Worm (Caenorhabditis elegans) whole organism, L1 larva: ENCODE data around the gene Y39B6A.25.

ENCODE experiments used
- C04F5.9 ChIP-seq: sonication (generic microtip); optimal IDR thresholded peaks from 2 replicates; lab custom pipeline; 2016; ENCODE audit warnings: missing genetic modification characterization, missing compliant biosample characterization
- F16B12.6 ChIP-seq: fragments of 150-350 bp; optimal IDR thresholded peaks from 2 replicates; lab custom pipeline; 2014; ENCODE audit warnings: missing biosample characterization, missing genetic modification characterization
- aha-1 ChIP-seq: fragments of 150-350 bp; optimal IDR thresholded peaks from 2 replicates; lab custom pipeline; 2014; ENCODE audit warnings: missing biosample characterization, missing genetic modification characterization
- aly-2 ChIP-seq: fragments of 150-350 bp; optimal IDR thresholded peaks from 2 replicates; lab custom pipeline; 2014; ENCODE audit warnings: missing biosample characterization, missing genetic modification characterization
- ama-1 ChIP-seq: fragments of 150-350 bp; optimal IDR thresholded peaks from 2 replicates; lab custom pipeline; 2014
- ceh-63 ChIP-seq: fragments of 200-800 bp; sonication (Bioruptor generic); optimal IDR thresholded peaks from 2 replicates; lab custom pipeline; 2018; ENCODE audit warnings: mild to moderate bottlenecking, missing genetic modification characterization, missing compliant biosample characterization
- ceh-88 ChIP-seq: fragments of 200-800 bp; sonication (Bioruptor generic); IDR thresholded peaks from 2 replicates; pipeline ENCODE4 v1.3.6; 2022; ENCODE audit warnings: missing genetic modification characterization, missing compliant biosample characterization
- dpl-1 ChIP-seq, 3 experiments: fragments of 150-350 bp in 2 of 3; sonication (generic microtip) in 1 of 3; optimal IDR thresholded peaks; 2 replicates each; lab custom pipeline; 2014 to 2017; ENCODE audit warnings: missing biosample characterization in 3 of 3, missing genetic modification characterization in 3 of 3, missing genetic modification reagents in 3 of 3
- efl-1 ChIP-seq, 4 experiments: fragments of 150-350 bp; optimal IDR thresholded peaks in 3 of 4; peaks in 1 of 4; 1 replicate in 1 of 4; 2 replicates in 3 of 4; lab custom pipeline; 2014; ENCODE audit warnings: missing biosample characterization in 2 of 4, missing genetic modification characterization in 2 of 4, missing genetic modification reagents in 2 of 4
- efl-3 ChIP-seq: fragments of 200-800 bp; sonication (Bioruptor generic); optimal IDR thresholded peaks from 2 replicates; lab custom pipeline; 2018; ENCODE audit warnings: mild to moderate bottlenecking, missing genetic modification characterization, missing compliant biosample characterization
- egl-27 ChIP-seq, 2 experiments: fragments of 150-350 bp in 1 of 2; sonication (generic microtip); optimal IDR thresholded peaks; 3 replicates each; lab custom pipeline; 2017 to 2018; ENCODE audit warnings: missing biosample characterization in 2 of 2, missing genetic modification characterization in 2 of 2, missing genetic modification reagents in 2 of 2
- ets-5 ChIP-seq: fragments of 200-800 bp; sonication (Bioruptor generic); IDR thresholded peaks from 2 replicates; pipeline ENCODE4 v1.3.6; 2022; ENCODE audit warnings: missing genetic modification characterization, missing compliant biosample characterization
- fkh-4 ChIP-seq: sonication (generic microtip); optimal IDR thresholded peaks from 2 replicates; lab custom pipeline; 2016; ENCODE audit warnings: missing compliant biosample characterization, missing genetic modification characterization, borderline replicate concordance
- fos-1 ChIP-seq: fragments of 150-350 bp; optimal IDR thresholded peaks from 2 replicates; lab custom pipeline; 2014; ENCODE audit warnings: missing biosample characterization, missing genetic modification characterization
- hlh-4 ChIP-seq: sonication (generic microtip); optimal IDR thresholded peaks from 2 replicates; lab custom pipeline; 2016; ENCODE audit warnings: mild to moderate bottlenecking, missing genetic modification characterization, missing compliant biosample characterization
- hpl-2 ChIP-seq: fragments of 150-350 bp; optimal IDR thresholded peaks from 2 replicates; lab custom pipeline; 2014; ENCODE audit warnings: missing biosample characterization, missing genetic modification reagents, missing genetic modification characterization
- irx-1 ChIP-seq: sonication (generic microtip); optimal IDR thresholded peaks from 2 replicates; lab custom pipeline; 2016; ENCODE audit warnings: missing genetic modification characterization, missing compliant biosample characterization
- isw-1 ChIP-seq: fragments of 200-800 bp; sonication (Bioruptor generic); IDR thresholded peaks from 2 replicates; pipeline ENCODE4 v1.3.6; 2022; ENCODE audit warnings: missing genetic modification characterization, missing compliant biosample characterization
- jun-1 ChIP-seq: fragments of 150-350 bp; optimal IDR thresholded peaks from 2 replicates; lab custom pipeline; 2014; ENCODE audit warnings: missing biosample characterization, missing genetic modification reagents, missing genetic modification characterization
- lin-13 ChIP-seq: fragments of 150-350 bp; optimal IDR thresholded peaks from 2 replicates; lab custom pipeline; 2014; ENCODE audit warnings: missing biosample characterization, missing genetic modification reagents, missing genetic modification characterization
- lin-35 ChIP-seq, 2 experiments: fragments of 150-350 bp; optimal IDR thresholded peaks; 2 replicates each; lab custom pipeline; 2014; ENCODE audit warnings: missing biosample characterization in 2 of 2, missing genetic modification characterization in 2 of 2, missing genetic modification reagents in 2 of 2
- lin-39 ChIP-seq: fragments of 150-350 bp; optimal IDR thresholded peaks from 2 replicates; lab custom pipeline; 2014; ENCODE audit warnings: missing biosample characterization, missing genetic modification reagents, missing genetic modification characterization
- mep-1 ChIP-seq: fragments of 150-350 bp; optimal IDR thresholded peaks from 2 replicates; lab custom pipeline; 2014; ENCODE audit warnings: missing biosample characterization, missing genetic modification characterization
- nhr-237 ChIP-seq: fragments of 150-350 bp; optimal IDR thresholded peaks from 2 replicates; lab custom pipeline; 2014; ENCODE audit warnings: missing biosample characterization, missing genetic modification characterization
- nhr-47 ChIP-seq: sonication (generic microtip); optimal IDR thresholded peaks from 2 replicates; lab custom pipeline; 2016; ENCODE audit warnings: mild to moderate bottlenecking, missing genetic modification characterization, moderate library complexity, missing compliant biosample characterization
- pag-3 ChIP-seq: sonication (generic microtip); optimal IDR thresholded peaks from 2 replicates; lab custom pipeline; 2017; ENCODE audit warnings: missing genetic modification characterization, mild to moderate bottlenecking, missing compliant biosample characterization, antibody characterized with exemption, borderline replicate concordance; ENCODE audit not compliant: insufficient read depth
- snpc-4 ChIP-seq: fragments of 150-350 bp; optimal IDR thresholded peaks from 2 replicates; lab custom pipeline; 2014; ENCODE audit warnings: missing biosample characterization, missing genetic modification characterization
- snu-23 ChIP-seq: sonication (generic microtip); optimal IDR thresholded peaks from 2 replicates; lab custom pipeline; 2016; ENCODE audit warnings: missing genetic modification characterization, missing compliant biosample characterization
- sox-4 ChIP-seq: sonication (generic microtip); optimal IDR thresholded peaks from 2 replicates; lab custom pipeline; 2016; ENCODE audit warnings: missing genetic modification characterization, missing compliant biosample characterization
- sptf-1 ChIP-seq: fragments of 150-350 bp; optimal IDR thresholded peaks from 2 replicates; lab custom pipeline; 2014; ENCODE audit warnings: missing biosample characterization, missing genetic modification characterization
- sup-37 ChIP-seq: fragments of 200-800 bp; sonication (Bioruptor generic); optimal IDR thresholded peaks from 2 replicates; lab custom pipeline; 2018; ENCODE audit warnings: mild to moderate bottlenecking, missing genetic modification characterization, missing compliant biosample characterization
- tbx-2 ChIP-seq: sonication (generic microtip); optimal IDR thresholded peaks from 2 replicates; lab custom pipeline; 2016; ENCODE audit warnings: missing genetic modification characterization, missing compliant biosample characterization
- tlp-1 ChIP-seq: fragments of 150-350 bp; optimal IDR thresholded peaks from 2 replicates; lab custom pipeline; 2014; ENCODE audit warnings: missing biosample characterization, missing genetic modification characterization
- unc-130 ChIP-seq: fragments of 150-350 bp; optimal IDR thresholded peaks from 2 replicates; lab custom pipeline; 2017; ENCODE audit warnings: missing biosample characterization, missing genetic modification characterization, inconsistent platforms
- unc-62 ChIP-seq: fragments of 150-350 bp; optimal IDR thresholded peaks from 2 replicates; lab custom pipeline; 2014; ENCODE audit warnings: missing biosample characterization, missing genetic modification reagents, missing genetic modification characterization
- unc-86 ChIP-seq: sonication (generic microtip); optimal IDR thresholded peaks from 2 replicates; lab custom pipeline; 2016; ENCODE audit warnings: missing genetic modification characterization, missing compliant biosample characterization
- vab-15 ChIP-seq: sonication (generic microtip); optimal IDR thresholded peaks from 2 replicates; lab custom pipeline; 2017; ENCODE audit warnings: missing genotype, mild to moderate bottlenecking, missing genetic modification characterization, missing compliant biosample characterization
- ztf-11 ChIP-seq, 2 experiments: sonication (generic microtip); optimal IDR thresholded peaks; 2 replicates each; lab custom pipeline; 2016 to 2017; ENCODE audit warnings: missing genetic modification characterization in 2 of 2, missing biosample characterization in 1 of 2, missing compliant biosample characterization in 1 of 2

Y39B6A.25 gene

ce11 chrV:19053281-19053680 lies 27.0 kb downstream of the Y39B6A.25 start (continued):
- no peak for TF ChIP-seq unc-86 (tag; lab: Kevin White, UChicago)
- no peak for TF ChIP-seq efl-3 (GFP tag; lab: Kevin White, UChicago)
- TF ChIP-seq hlh-4: no peak
- no peak for TF ChIP-seq ama-1 (lab: Kevin White, UChicago)
- TF ChIP-seq lin-39 (tag; lab: Kevin White, UChicago): no peak
- no peak for TF ChIP-seq sup-37 (GFP tag; lab: Kevin White, UChicago)
- peak; percentile 22 for TF ChIP-seq jun-1 (tag; lab: Kevin White, UChicago)
- no peak for TF ChIP-seq fos-1 (tag; lab: Kevin White, UChicago)
- TF ChIP-seq egl-27 (tag; optimal IDR thresholded peaks at IDR 0.05; lab: Kevin White, UChicago): no peak
- no peak for TF ChIP-seq isw-1 (GFP tag; lab: Robert Waterston, UW)
- no peak for TF ChIP-seq pag-3
- TF ChIP-seq unc-130 (tag; lab: Kevin White, UChicago): no peak
- no peak for TF ChIP-seq aly-2
- no peak for TF ChIP-seq efl-1 (optimal IDR thresholded peaks at IDR 0.05; lab: Kevin White, UChicago)
- TF ChIP-seq efl-1 (GFP tag; optimal IDR thresholded peaks at IDR 0.05 in 1 of 2; lab: Kevin White, UChicago): peak in 1 of 2 experiments; percentile 56
- no peak for TF ChIP-seq F16B12.6 (tag; lab: Kevin White, UChicago)
- no peak for TF ChIP-seq nhr-237 (tag; lab: Kevin White, UChicago)
- no peak for TF ChIP-seq ceh-88
- peak in 1 of 2 experiments; percentile 22 for TF ChIP-seq lin-35 (GFP tag; optimal IDR thresholded peaks at IDR 0.05; lab: Kevin White, UChicago)
- TF ChIP-seq irx-1 (tag; lab: Kevin White, UChicago): no peak
- no peak for TF ChIP-seq nhr-47 (tag; lab: Kevin White, UChicago)
- TF ChIP-seq hpl-2 (GFP tag; lab: Kevin White, UChicago): peak; percentile 48
- TF ChIP-seq snpc-4: no peak
- no peak for TF ChIP-seq ets-5 (GFP tag; lab: Robert Waterston, UW)
- TF ChIP-seq aha-1 (tag; lab: Kevin White, UChicago): no peak
- no peak for TF ChIP-seq vab-15 (tag; lab: Kevin White, UChicago)
- no peak for TF ChIP-seq sox-4 (tag; lab: Kevin White, UChicago)
- TF ChIP-seq mep-1 (tag; lab: Kevin White, UChicago): no peak
- TF ChIP-seq tbx-2 (tag; lab: Kevin White, UChicago): no peak
- TF ChIP-seq unc-62 (GFP tag; lab: Kevin White, UChicago): no peak

- TF ChIP-seq efl-1 (optimal IDR thresholded peaks at IDR 0.05; lab: Kevin White, UChicago) (no peak), efl-1 (GFP tag; optimal IDR thresholded peaks at IDR 0.05 in 1 of 2; lab: Kevin White, UChicago) (peak in 1 of 2 experiments; percentile 61), egl-27 (tag; optimal IDR thresholded peaks at IDR 0.05; lab: Kevin White, UChicago) (no peak), ceh-88 (no peak), lin-13 (no peak), C04F5.9 (no peak), ceh-63 (GFP tag; lab: Kevin White, UChicago) (no peak)
Measured at ce11 chrV:19057602-19058001, 31.3 kb downstream of the Y39B6A.25 start.

ce11 chrV:19058086-19058485 lies 31.8 kb downstream of the Y39B6A.25 start:
- TF ChIP-seq F16B12.6 (tag; lab: Kevin White, UChicago): no peak
- no peak for TF ChIP-seq lin-13
- TF ChIP-seq sptf-1 (tag; lab: Kevin White, UChicago): no peak
- TF ChIP-seq fkh-4 (tag; lab: Kevin White, UChicago): no peak
- no peak for TF ChIP-seq snu-23
- TF ChIP-seq tlp-1 (tag; lab: Kevin White, UChicago): no peak
- TF ChIP-seq C04F5.9: no peak
- TF ChIP-seq ztf-11 (tag; optimal IDR thresholded peaks at IDR 0.05; lab: Kevin White, UChicago): no peak
- TF ChIP-seq hpl-2 (GFP tag; lab: Kevin White, UChicago): no peak
- no peak for TF ChIP-seq dpl-1 (GFP tag; optimal IDR thresholded peaks at IDR 0.05; lab: Kevin White, UChicago)
- TF ChIP-seq, all 84 proteins: peak for 0
